Fruit fly (Drosophila melanogaster) whole organism: Measurements from ENCODE around the gene GV1.

ENCODE experiments used
- Dll ChIP-seq: fragments of >200 bp; optimal IDR thresholded peaks from 2 replicates; lab custom pipeline; 2017
- pan ChIP-seq: fragments of >200 bp; optimal IDR thresholded peaks from 2 replicates; lab custom pipeline; 2017
- psq ChIP-seq: fragments of >200 bp; optimal IDR thresholded peaks from 2 replicates; lab custom pipeline; 2017
- usp ChIP-seq: fragments of >200 bp; optimal IDR thresholded peaks from 2 replicates; lab custom pipeline; 2017; ENCODE audit warnings: missing biosample characterization, missing genetic modification characterization, mixed read lengths

DNA sequence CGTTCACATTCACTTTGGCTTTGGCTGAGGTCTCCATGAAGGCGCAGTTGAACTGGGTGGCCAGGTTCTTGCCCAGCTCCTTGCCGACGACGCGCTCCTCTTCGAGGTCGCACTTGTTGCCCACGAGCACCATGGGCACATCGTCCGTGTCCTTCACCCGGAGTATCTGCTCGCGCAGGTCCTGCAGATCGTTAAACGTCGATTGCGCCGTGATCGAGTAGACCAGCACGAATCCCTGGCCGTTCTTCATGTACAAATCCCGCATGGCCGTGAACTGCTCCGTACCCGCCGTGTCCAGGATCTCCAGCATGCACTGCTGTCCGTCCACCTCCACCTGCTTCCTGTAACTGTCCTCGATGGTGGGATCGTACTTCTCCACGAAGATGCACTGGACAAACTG lies 50.4 kb downstream of the GV1 start:
- TF ChIP-seq psq (lab: Kevin White, UChicago) (no peak), usp (GFP tag; lab: Kevin White, UChicago) (no peak), pan (lab: Kevin White, UChicago) (no peak), Dll (lab: Kevin White, UChicago) (no peak)
